Fruit fly (Drosophila melanogaster) whole organism, embryonic: ENCODE results near the gene opa.
A peak's percentile ranks its signal among the peaks of the same experiment; 100 is the strongest.

Experiments used
- Antp ChIP-seq: fragments of 200-800 bp; sonication (Bioruptor generic); optimal IDR thresholded peaks from 3 replicates; lab custom pipeline; 2016; ENCODE audit warnings: missing biosample characterization, missing genetic modification characterization
- B-H2 ChIP-seq: fragments of 200-800 bp; sonication (Bioruptor generic); optimal IDR thresholded peaks from 2 replicates; lab custom pipeline; 2018; ENCODE audit warnings: missing biosample characterization, mild to moderate bottlenecking, missing genetic modification characterization
- BEAF-32 ChIP-seq: fragments of 200-800 bp; sonication (Bioruptor generic); optimal IDR thresholded peaks from 3 replicates; lab custom pipeline; 2017; ENCODE audit warnings: missing biosample characterization, missing genetic modification characterization, mild to moderate bottlenecking, moderate library complexity, missing genetic modification reagents
- CG10321 ChIP-seq: fragments of 200-800 bp; sonication (Bioruptor generic); IDR thresholded peaks from 2 replicates; pipeline ENCODE4 v1.3.6; 2022; ENCODE audit warnings: missing biosample characterization, missing genetic modification characterization
- CG10462 ChIP-seq: fragments of 200-800 bp; sonication (Bioruptor generic); optimal IDR thresholded peaks from 2 replicates; lab custom pipeline; 2016; ENCODE audit warnings: missing biosample characterization, missing genetic modification characterization
- CG11504 ChIP-seq: fragments of 200-800 bp; sonication (Bioruptor generic); optimal IDR thresholded peaks from 3 replicates; lab custom pipeline; 2019; ENCODE audit warnings: missing biosample characterization, mild to moderate bottlenecking, missing genetic modification characterization, moderate library complexity
- CG13424 ChIP-seq: fragments of 200-800 bp; sonication (Bioruptor generic); optimal IDR thresholded peaks from 2 replicates; lab custom pipeline; 2019; ENCODE audit warnings: missing biosample characterization, mild to moderate bottlenecking, missing genetic modification characterization, moderate library complexity
- CG17328 ChIP-seq: fragments of 200-800 bp; sonication (Bioruptor generic); IDR thresholded peaks from 2 replicates; pipeline ENCODE4 v1.3.6; 2022; ENCODE audit warnings: missing biosample characterization, missing genetic modification characterization
- CG17385 ChIP-seq: fragments of 200-800 bp; sonication (Bioruptor generic); optimal IDR thresholded peaks from 3 replicates; lab custom pipeline; 2018; ENCODE audit warnings: missing biosample characterization, mild to moderate bottlenecking, missing genetic modification characterization
- CG17612 ChIP-seq: fragments of 200-800 bp; sonication (Bioruptor generic); IDR thresholded peaks from 2 replicates; pipeline ENCODE4 v1.3.6; 2022; ENCODE audit warnings: missing biosample characterization, missing genetic modification characterization
- CG2120 ChIP-seq: fragments of 200-800 bp; sonication (Bioruptor generic); optimal IDR thresholded peaks from 3 replicates; lab custom pipeline; 2016; ENCODE audit warnings: missing biosample characterization, missing genetic modification characterization
- CG32767 ChIP-seq: fragments of 200-800 bp; sonication (Bioruptor generic); IDR thresholded peaks from 2 replicates; pipeline ENCODE4 v1.3.6; 2022; ENCODE audit warnings: missing biosample characterization, missing genetic modification characterization
- CG32772 ChIP-seq: fragments of 200-800 bp; sonication (Bioruptor generic); IDR thresholded peaks from 2 replicates; pipeline ENCODE4 v1.3.6; 2022; ENCODE audit warnings: missing biosample characterization, missing genetic modification characterization
- CG4360 ChIP-seq: fragments of 200-800 bp; sonication (Bioruptor generic); IDR thresholded peaks from 2 replicates; pipeline ENCODE4 v1.3.6; 2022; ENCODE audit warnings: missing biosample characterization, missing genetic modification characterization
- CG4617 ChIP-seq: fragments of 200-800 bp; sonication (Bioruptor generic); optimal IDR thresholded peaks from 3 replicates; lab custom pipeline; 2016; ENCODE audit warnings: missing biosample characterization, missing genetic modification characterization, borderline replicate concordance
- CG4820 ChIP-seq: fragments of 200-800 bp; sonication (Bioruptor generic); optimal IDR thresholded peaks from 3 replicates; lab custom pipeline; 2016; ENCODE audit warnings: missing biosample characterization, missing genetic modification characterization
- CG5180 ChIP-seq: fragments of 200-800 bp; sonication (Bioruptor generic); optimal IDR thresholded peaks from 3 replicates; lab custom pipeline; 2017; ENCODE audit warnings: missing biosample characterization, missing genetic modification characterization, mild to moderate bottlenecking, moderate library complexity, missing genetic modification reagents
- CG6791 ChIP-seq: fragments of 200-800 bp; sonication (Bioruptor generic); IDR thresholded peaks from 3 replicates; pipeline ENCODE4 v1.3.6; 2022; ENCODE audit warnings: missing biosample characterization, missing genetic modification characterization; ENCODE audit not compliant: partially characterized antibody
- CG6813 ChIP-seq: fragments of 200-800 bp; sonication (Bioruptor generic); optimal IDR thresholded peaks from 2 replicates; lab custom pipeline; 2017; ENCODE audit warnings: missing biosample characterization, missing genetic modification characterization, mild to moderate bottlenecking, moderate library complexity, missing genetic modification reagents
- CG9437 ChIP-seq: fragments of 200-800 bp; sonication (Bioruptor generic); optimal IDR thresholded peaks from 2 replicates; lab custom pipeline; 2018; ENCODE audit warnings: missing biosample characterization, mild to moderate bottlenecking, missing genetic modification characterization
- Dbx ChIP-seq: fragments of 200-800 bp; sonication (Bioruptor generic); IDR thresholded peaks from 3 replicates; pipeline ENCODE4 v1.3.6; 2022; ENCODE audit warnings: missing biosample characterization, missing genetic modification characterization
- Dip3 ChIP-seq: fragments of 200-800 bp; sonication (Bioruptor generic); optimal IDR thresholded peaks from 3 replicates; lab custom pipeline; 2016; ENCODE audit warnings: missing biosample characterization, missing genetic modification characterization
- Ets97D ChIP-seq: fragments of 200-800 bp; sonication (Bioruptor generic); optimal IDR thresholded peaks from 3 replicates; lab custom pipeline; 2016; ENCODE audit warnings: missing biosample characterization, missing genetic modification characterization
- HmgD ChIP-seq: fragments of 200-800 bp; sonication (Bioruptor generic); optimal IDR thresholded peaks from 3 replicates; lab custom pipeline; 2016; ENCODE audit warnings: missing biosample characterization, missing genetic modification characterization
- Hmr ChIP-seq: fragments of 200-800 bp; sonication (Bioruptor generic); optimal IDR thresholded peaks from 3 replicates; lab custom pipeline; 2017; ENCODE audit warnings: mild to moderate bottlenecking, missing biosample characterization, missing genetic modification reagents, missing genetic modification characterization
- Hr3 ChIP-seq: fragments of 200-800 bp; sonication (Bioruptor generic); optimal IDR thresholded peaks from 3 replicates; lab custom pipeline; 2016; ENCODE audit warnings: missing biosample characterization, missing genetic modification characterization
- Hr51 ChIP-seq, 2 experiments: fragments of 200-800 bp; sonication (Bioruptor generic); optimal IDR thresholded peaks; 2 replicates in 1 of 2; 3 replicates in 1 of 2; lab custom pipeline; 2016 to 2018; ENCODE audit warnings: missing biosample characterization in 2 of 2, missing genetic modification characterization in 2 of 2, mild to moderate bottlenecking in 1 of 2, moderate library complexity in 1 of 2
- NC2β ChIP-seq: fragments of 200-800 bp; sonication (Bioruptor generic); optimal IDR thresholded peaks from 2 replicates; lab custom pipeline; 2016; ENCODE audit warnings: missing biosample characterization, missing genetic modification characterization
- Nf-YB ChIP-seq: fragments of 200-800 bp; sonication (Bioruptor generic); optimal IDR thresholded peaks from 3 replicates; lab custom pipeline; 2019; ENCODE audit warnings: missing biosample characterization, mild to moderate bottlenecking, missing genetic modification characterization, moderate library complexity
- Nf-YC ChIP-seq: fragments of 200-800 bp; optimal IDR thresholded peaks from 3 replicates; lab custom pipeline; 2019; ENCODE audit warnings: missing biosample characterization, mild to moderate bottlenecking, missing genetic modification characterization, moderate library complexity
- Oli ChIP-seq: fragments of 200-800 bp; sonication (Bioruptor generic); optimal IDR thresholded peaks from 2 replicates; lab custom pipeline; 2018; ENCODE audit warnings: missing biosample characterization, mild to moderate bottlenecking, missing genetic modification characterization, moderate library complexity
- Usf ChIP-seq: fragments of 200-800 bp; sonication (Bioruptor generic); optimal IDR thresholded peaks from 2 replicates; lab custom pipeline; 2017; ENCODE audit warnings: missing genotype, missing biosample characterization, missing genetic modification characterization
- Vsx1 ChIP-seq: fragments of 200-800 bp; sonication (Bioruptor generic); optimal IDR thresholded peaks from 2 replicates; lab custom pipeline; 2017; ENCODE audit warnings: missing biosample characterization, mild to moderate bottlenecking, missing genetic modification characterization, missing genetic modification reagents
- ac ChIP-seq: fragments of 200-800 bp; sonication (Bioruptor generic); optimal IDR thresholded peaks from 3 replicates; lab custom pipeline; 2017; ENCODE audit warnings: missing biosample characterization, mild to moderate bottlenecking, missing genetic modification characterization
- bab2 ChIP-seq: fragments of 200-800 bp; sonication (Bioruptor generic); optimal IDR thresholded peaks from 2 replicates; lab custom pipeline; 2016; ENCODE audit warnings: missing biosample characterization, missing genetic modification characterization
- chif ChIP-seq, 2 experiments: fragments of 200-800 bp; sonication (Bioruptor generic); optimal IDR thresholded peaks; 3 replicates each; lab custom pipeline; 2016; ENCODE audit warnings: missing biosample characterization in 2 of 2, missing genetic modification characterization in 2 of 2
- crc ChIP-seq: fragments of 200-800 bp; sonication (Bioruptor generic); optimal IDR thresholded peaks from 2 replicates; lab custom pipeline; 2016; ENCODE audit warnings: missing biosample characterization, missing genetic modification characterization
- crol ChIP-seq: fragments of 200-800 bp; sonication (Bioruptor generic); IDR thresholded peaks from 2 replicates; pipeline ENCODE4 v1.3.6; 2022; ENCODE audit warnings: missing biosample characterization, missing genetic modification characterization
- dati ChIP-seq: fragments of 200-800 bp; sonication (Bioruptor generic); IDR thresholded peaks from 2 replicates; pipeline ENCODE4 v1.3.6; 2022; ENCODE audit warnings: missing biosample characterization, missing genetic modification characterization
- fd102C ChIP-seq: fragments of 200-800 bp; sonication (Bioruptor generic); optimal IDR thresholded peaks from 2 replicates; lab custom pipeline; 2018; ENCODE audit warnings: missing biosample characterization, mild to moderate bottlenecking, missing genetic modification characterization, moderate library complexity
- her ChIP-seq: fragments of 200-800 bp; sonication (Bioruptor generic); optimal IDR thresholded peaks from 2 replicates; lab custom pipeline; 2016; ENCODE audit warnings: missing biosample characterization, missing genetic modification characterization
- insv ChIP-seq, 2 experiments: fragments of 200-800 bp; sonication (Bioruptor generic); optimal IDR thresholded peaks; 3 replicates each; lab custom pipeline; 2016 to 2018; ENCODE audit warnings: missing biosample characterization in 2 of 2, missing genetic modification characterization in 2 of 2
- jumu ChIP-seq: fragments of 200-800 bp; sonication (Bioruptor generic); optimal IDR thresholded peaks from 3 replicates; lab custom pipeline; 2016; ENCODE audit warnings: missing biosample characterization, missing genetic modification characterization
- klu ChIP-seq: fragments of 200-800 bp; sonication (Bioruptor generic); IDR thresholded peaks from 2 replicates; pipeline ENCODE4 v1.3.6; 2022; ENCODE audit warnings: missing biosample characterization, missing genetic modification characterization
- pan ChIP-seq, 4 experiments: fragments of >200 bp in 3 of 4; fragments of 200-800 bp in 1 of 4; sonication (Bioruptor generic) in 1 of 4; optimal IDR thresholded peaks in 3 of 4; IDR thresholded peaks in 1 of 4; 2 replicates each; pipeline versions ENCODE4 v1.3.6 to Lab custom; 2017 to 2022; ENCODE audit warnings: missing biosample characterization in 2 of 4, missing genetic modification characterization in 2 of 4, mixed read lengths in 1 of 4
- repo ChIP-seq: fragments of 200-800 bp; sonication (Bioruptor generic); optimal IDR thresholded peaks from 2 replicates; lab custom pipeline; 2016; ENCODE audit warnings: missing biosample characterization, missing genetic modification characterization
- slou ChIP-seq: fragments of 200-800 bp; sonication (Bioruptor generic); optimal IDR thresholded peaks from 3 replicates; lab custom pipeline; 2016; ENCODE audit warnings: missing biosample characterization, missing genetic modification characterization
- stwl ChIP-seq: fragments of 200-800 bp; sonication (Bioruptor generic); optimal IDR thresholded peaks from 3 replicates; lab custom pipeline; 2018; ENCODE audit warnings: missing biosample characterization, mild to moderate bottlenecking, missing genetic modification characterization, moderate library complexity
- trem ChIP-seq: fragments of 200-800 bp; optimal IDR thresholded peaks from 3 replicates; lab custom pipeline; 2019; ENCODE audit warnings: missing biosample characterization, mild to moderate bottlenecking, missing genetic modification characterization, moderate library complexity

Gene opa

dm6 chr3R:4833636-4834035 is 19.0 kb upstream of the opa start (continued):
- TF ChIP-seq CG4360 (GFP tag; lab: Robert Waterston, UW) = no peak
- peak in 1 of 2 experiments; percentile 19 for TF ChIP-seq chif (GFP tag; optimal IDR thresholded peaks at IDR 0.05; lab: Kevin White, UChicago)
- no peak for TF ChIP-seq bab2 (GFP tag; lab: Kevin White, UChicago)
- no peak for TF ChIP-seq Vsx1 (GFP tag; lab: Kevin White, UChicago)
- no peak for TF ChIP-seq CG32772
- TF ChIP-seq ac (GFP tag; lab: Kevin White, UChicago) = no peak
- no peak for TF ChIP-seq Hr51 (GFP tag; optimal IDR thresholded peaks at IDR 0.05; lab: Kevin White, UChicago)
- TF ChIP-seq BEAF-32 (GFP tag; lab: Kevin White, UChicago) = no peak
- no peak for TF ChIP-seq B-H2 (GFP tag; lab: Kevin White, UChicago)
- no peak for TF ChIP-seq dati (GFP tag; lab: Robert Waterston, UW)
- no peak for TF ChIP-seq Ets97D
- TF ChIP-seq fd102C (GFP tag; lab: Kevin White, UChicago) = no peak
- TF ChIP-seq CG6813 (GFP tag; lab: Kevin White, UChicago) = no peak
- no peak for TF ChIP-seq slou
- peak; percentile 95 for TF ChIP-seq stwl (tag; lab: Kevin White, UChicago)
- no peak for TF ChIP-seq CG9437 (GFP tag; lab: Kevin White, UChicago)
- no peak for TF ChIP-seq insv (GFP tag; optimal IDR thresholded peaks at IDR 0.05; lab: Kevin White, UChicago)
- no peak for TF ChIP-seq CG17385
- TF ChIP-seq crol (GFP tag; lab: Robert Waterston, UW) = peak; percentile 61
- TF ChIP-seq trem (tag; lab: Kevin White, UChicago) = peak; percentile 99
- peak; percentile 74 for TF ChIP-seq CG10321 (GFP tag; lab: Robert Waterston, UW)
- no peak for TF ChIP-seq Dip3
- no peak for TF ChIP-seq CG4617 (GFP tag; lab: Kevin White, UChicago)
- no peak for TF ChIP-seq CG32767 (GFP tag; lab: Robert Waterston, UW)
- TF ChIP-seq CG5180 (GFP tag; lab: Kevin White, UChicago) = no peak
- TF ChIP-seq CG17328 (GFP tag; lab: Robert Waterston, UW) = no peak
- TF ChIP-seq Nf-YC (tag; lab: Kevin White, UChicago) = peak; percentile 83
- no peak for TF ChIP-seq NC2β (GFP tag; lab: Kevin White, UChicago)
- TF ChIP-seq HmgD (GFP tag; lab: Kevin White, UChicago) = no peak
- TF ChIP-seq repo (GFP tag; lab: Kevin White, UChicago) = no peak
- no peak for TF ChIP-seq Dbx (GFP tag; lab: Robert Waterston, UW)
- TF ChIP-seq CG10462 (GFP tag; lab: Kevin White, UChicago) = no peak
- no peak for TF ChIP-seq Oli (tag; lab: Kevin White, UChicago)
- TF ChIP-seq her = no peak
- TF ChIP-seq Hr3 (GFP tag; lab: Kevin White, UChicago) = no peak
- peak; percentile 81 for TF ChIP-seq Nf-YB (GFP tag; lab: Kevin White, UChicago)
- TF ChIP-seq crc (GFP tag; lab: Kevin White, UChicago) = no peak
- TF ChIP-seq jumu (GFP tag; lab: Kevin White, UChicago) = no peak
- TF ChIP-seq CG6791 (GFP tag; lab: Robert Waterston, UW) = 0 out of 3 replicates have a peak, but pooled peaks have one; percentile 11
- no peak for TF ChIP-seq CG4820 (GFP tag; lab: Kevin White, UChicago)
- TF ChIP-seq CG11504 (tag; lab: Kevin White, UChicago) = no peak
- no peak for TF ChIP-seq Antp (GFP tag; lab: Kevin White, UChicago)
- TF ChIP-seq Usf (GFP tag; lab: Kevin White, UChicago) = no peak
- no peak for TF ChIP-seq pan (optimal IDR thresholded peaks at IDR 0.05; lab: Kevin White, UChicago)
- TF ChIP-seq pan (GFP tag; optimal IDR thresholded peaks at IDR 0.05 in 1 of 2, IDR thresholded peaks at IDR 0.05 in 1 of 2) = no peak
- no peak for TF ChIP-seq klu (GFP tag; lab: Robert Waterston, UW)
- TF ChIP-seq Hmr (GFP tag; lab: Kevin White, UChicago) = no peak
- TF ChIP-seq CG2120 (GFP tag; lab: Kevin White, UChicago) = no peak
- no peak for TF ChIP-seq CG17612 (GFP tag; lab: Robert Waterston, UW)
- TF ChIP-seq CG13424 (tag; lab: Kevin White, UChicago) = no peak
